Worm (Caenorhabditis elegans) whole organism, midembryonic: ENCODE data around the gene mig-32.

ENCODE experiments used
- T22C8.4 ChIP-seq: fragments of 200-800 bp; sonication (Bioruptor generic); IDR thresholded peaks from 2 replicates; pipeline ENCODE4 v1.3.6; 2022; ENCODE audit warnings: missing genetic modification characterization, missing compliant biosample characterization
- cog-1 ChIP-seq: sonication (generic microtip); optimal IDR thresholded peaks from 2 replicates; lab custom pipeline; 2016; ENCODE audit warnings: missing genetic modification characterization, missing compliant biosample characterization
- flt-1 ChIP-seq: fragments of 200-800 bp; sonication (Bioruptor generic); IDR thresholded peaks from 2 replicates; pipeline ENCODE4 v1.3.6; 2022; ENCODE audit warnings: missing genetic modification characterization, missing compliant biosample characterization
- klf-2 ChIP-seq: fragments of 200-800 bp; sonication (Bioruptor generic); conservative IDR thresholded peaks from 2 replicates; pipeline ENCODE4 v1.3.6; 2022; ENCODE audit warnings: missing genetic modification reagents, missing genetic modification characterization, missing compliant biosample characterization
- med-1 ChIP-seq: sonication (generic microtip); optimal IDR thresholded peaks from 2 replicates; lab custom pipeline; 2017; ENCODE audit warnings: missing genetic modification characterization, mild to moderate bottlenecking, missing compliant biosample characterization, antibody characterized with exemption, missing genetic modification reagents; ENCODE audit not compliant: insufficient read depth
- tab-1 ChIP-seq: fragments of 200-800 bp; sonication (Bioruptor generic); IDR thresholded peaks from 2 replicates; pipeline ENCODE4 v1.3.6; 2022; ENCODE audit warnings: missing genetic modification characterization, missing compliant biosample characterization
- ztf-29 ChIP-seq: fragments of 200-800 bp; sonication (Bioruptor generic); IDR thresholded peaks from 2 replicates; pipeline ENCODE4 v1.3.6; 2022; ENCODE audit warnings: missing genetic modification reagents, missing genetic modification characterization, missing compliant biosample characterization

ce11 chrIV:12114498-12114897 lies 22.5 kb upstream of the mig-32 start:
- TF ChIP-seq tab-1 (GFP tag; lab: Robert Waterston, UW), result no peak
- no peak for TF ChIP-seq klf-2
- no peak for TF ChIP-seq med-1 (GFP tag; lab: Kevin White, UChicago)
- TF ChIP-seq flt-1 (GFP tag; lab: Robert Waterston, UW), result no peak
- no peak for TF ChIP-seq ztf-29 (GFP tag; lab: Robert Waterston, UW)
- no peak for TF ChIP-seq T22C8.4 (GFP tag; lab: Robert Waterston, UW)
- TF ChIP-seq cog-1 (tag; lab: Kevin White, UChicago), result no peak
